Fruit fly (Drosophila melanogaster): ENCODE results near the gene GluRIIA.

GluRIIA gene

DNA sequence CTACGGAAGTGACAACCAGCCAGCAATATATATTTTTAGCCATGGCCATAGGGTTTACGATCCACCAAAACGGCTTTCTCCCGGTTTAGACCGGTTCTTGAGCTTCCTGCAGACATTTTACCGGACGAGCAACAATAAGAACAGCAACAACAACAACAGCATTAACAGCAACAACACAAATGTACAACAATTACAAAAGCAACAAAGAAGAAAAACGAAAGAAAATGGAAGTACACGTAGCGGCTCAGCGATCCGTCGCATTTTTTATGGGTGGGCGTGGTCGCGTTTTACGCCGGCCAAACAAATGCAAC, 8.7 kb upstream of the GluRIIA start:
- TF ChIP-seq CG14711 (tag; optimal IDR thresholded peaks at IDR 0.05) (no peak), Clk (GFP tag; optimal IDR thresholded peaks at IDR 0.05) (no peak), CG7101 (tag; optimal IDR thresholded peaks at IDR 0.05) (no peak), ovo (GFP tag; optimal IDR thresholded peaks at IDR 0.05) (no peak), cic (GFP tag; optimal IDR thresholded peaks at IDR 0.05) (no peak), Mnt (GFP tag; optimal IDR thresholded peaks at IDR 0.05) (no peak), kay (GFP tag; ENCODE audit: borderline replicate concordance) (no peak), Crg-1 (GFP tag; optimal IDR thresholded peaks at IDR 0.05) (no peak), CG7045 (GFP tag; optimal IDR thresholded peaks at IDR 0.05) (no peak), toe (GFP tag; optimal IDR thresholded peaks at IDR 0.05) (no peak), CG12768 (GFP tag; optimal IDR thresholded peaks at IDR 0.05) (no peak), Hr96 (GFP tag; optimal IDR thresholded peaks at IDR 0.05) (no peak), CG11617 (GFP tag; optimal IDR thresholded peaks at IDR 0.05) (no peak), CG5204 (GFP tag; optimal IDR thresholded peaks at IDR 0.05) (no peak), cnc (optimal IDR thresholded peaks at IDR 0.05) (no peak)

DNA sequence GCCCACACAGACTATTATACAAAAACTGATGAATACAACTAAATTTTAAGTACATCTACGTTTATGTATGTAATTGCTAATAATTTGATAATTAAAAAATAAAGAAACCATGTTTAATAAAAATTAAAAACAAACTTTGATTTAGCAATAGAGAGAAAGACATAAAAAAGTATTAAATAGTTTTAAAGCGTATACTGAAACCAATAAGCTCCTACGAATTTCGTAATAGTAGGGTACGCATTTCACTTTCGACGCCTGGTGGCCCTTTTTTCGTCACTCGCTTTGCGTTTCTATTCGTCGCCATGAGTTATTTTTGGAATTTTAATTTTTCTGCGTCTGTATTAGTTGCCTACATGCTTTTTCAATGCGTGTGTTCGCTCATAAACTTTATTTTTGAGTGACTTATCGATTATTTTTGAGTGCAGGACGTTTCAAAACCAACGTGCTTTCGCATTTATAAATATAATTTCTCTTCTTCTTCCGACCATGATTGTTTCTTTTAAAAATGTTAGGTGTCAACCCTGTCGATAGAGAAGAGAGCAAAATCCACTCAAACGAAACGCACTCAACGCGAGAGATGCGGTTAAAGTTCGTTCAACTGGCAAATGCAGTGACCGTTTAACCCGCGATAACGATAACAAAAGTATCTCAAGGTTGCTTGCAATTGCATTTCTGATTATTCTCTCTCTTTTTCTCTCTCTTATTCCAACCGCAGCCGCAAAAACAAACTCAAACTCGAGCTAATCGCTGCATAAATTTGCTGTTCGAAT, 8.2 kb upstream of the GluRIIA start, which contains the start of gene Oscillin:
Gene Oscillin, plus strand, starts transcription at position 569 of the 770 bp plus-strand sequence.
- peak; percentile 31 for TF ChIP-seq CG7101 (tag; optimal IDR thresholded peaks at IDR 0.05)
- TF ChIP-seq CG11617 (GFP tag; optimal IDR thresholded peaks at IDR 0.05), result peak; percentile 43
- TF ChIP-seq CG12768 (GFP tag; optimal IDR thresholded peaks at IDR 0.05), result peak; percentile 36
- TF ChIP-seq ovo (GFP tag; optimal IDR thresholded peaks at IDR 0.05), result no peak
- TF ChIP-seq kay (GFP tag; ENCODE audit: borderline replicate concordance), result peak; percentile 87
- peak; percentile 27 for TF ChIP-seq CG5204 (GFP tag; optimal IDR thresholded peaks at IDR 0.05)
- peak; percentile 65 for TF ChIP-seq bab1 (GFP tag; optimal IDR thresholded peaks at IDR 0.05)
- no peak for TF ChIP-seq Hr96 (GFP tag; optimal IDR thresholded peaks at IDR 0.05)
- TF ChIP-seq Clk (GFP tag; optimal IDR thresholded peaks at IDR 0.05), result no peak
- TF ChIP-seq cnc (optimal IDR thresholded peaks at IDR 0.05), result peak in 1 of 2 experiments; percentile 21
- no peak for TF ChIP-seq CG33017 (tag; optimal IDR thresholded peaks at IDR 0.05)
- TF ChIP-seq CG1620 (GFP tag; optimal IDR thresholded peaks at IDR 0.05), result no peak
- peak; percentile 59 for TF ChIP-seq CG7045 (GFP tag; optimal IDR thresholded peaks at IDR 0.05)
- peak; percentile 93 for TF ChIP-seq CG14711 (tag; optimal IDR thresholded peaks at IDR 0.05)
- TF ChIP-seq pad (GFP tag; optimal IDR thresholded peaks at IDR 0.05), result peak; percentile 31
- TF ChIP-seq cic (GFP tag; optimal IDR thresholded peaks at IDR 0.05), result no peak
- TF ChIP-seq Crg-1 (GFP tag; optimal IDR thresholded peaks at IDR 0.05), result no peak
- TF ChIP-seq tj (GFP tag; optimal IDR thresholded peaks at IDR 0.05), result no peak
- TF ChIP-seq toe (GFP tag; optimal IDR thresholded peaks at IDR 0.05), result no peak
- no peak for TF ChIP-seq Mnt (GFP tag; optimal IDR thresholded peaks at IDR 0.05)

DNA sequence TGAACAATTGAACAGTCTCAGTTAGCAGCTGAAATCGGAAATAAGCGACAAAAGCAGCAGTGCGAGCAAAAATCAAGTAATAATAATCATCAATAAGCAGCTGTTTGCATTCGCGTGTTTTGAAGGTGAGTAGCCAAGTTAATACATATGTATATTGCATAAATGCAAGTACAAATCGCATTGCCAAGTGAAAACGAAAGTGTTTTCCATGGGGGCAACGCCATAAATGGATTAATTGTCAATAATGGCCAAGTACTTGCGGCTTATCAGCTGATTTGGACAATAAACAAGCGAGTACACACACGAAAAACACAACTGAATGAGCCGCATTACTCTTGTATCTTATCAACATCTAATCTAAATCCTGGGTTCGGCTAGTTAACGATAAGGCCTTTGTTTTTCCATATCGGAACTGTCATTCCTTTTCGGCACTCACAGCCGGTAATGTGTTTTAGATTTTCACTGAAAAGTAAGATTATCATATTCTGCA, 7.5 kb upstream of the GluRIIA start:
- TF ChIP-seq bab1 (GFP tag; optimal IDR thresholded peaks at IDR 0.05) (no peak), Mnt (GFP tag; optimal IDR thresholded peaks at IDR 0.05) (peak; percentile 5), kay (GFP tag; ENCODE audit: borderline replicate concordance) (peak; percentile 21), ovo (GFP tag; optimal IDR thresholded peaks at IDR 0.05) (peak; percentile 7), Clk (GFP tag; optimal IDR thresholded peaks at IDR 0.05) (no peak), CG1620 (GFP tag; optimal IDR thresholded peaks at IDR 0.05) (no peak), CG11617 (GFP tag; optimal IDR thresholded peaks at IDR 0.05) (no peak), CG5204 (GFP tag; optimal IDR thresholded peaks at IDR 0.05) (no peak), CG7101 (tag; optimal IDR thresholded peaks at IDR 0.05) (peak; percentile 46), CG12768 (GFP tag; optimal IDR thresholded peaks at IDR 0.05) (peak; percentile 45), CG33017 (tag; optimal IDR thresholded peaks at IDR 0.05) (peak; percentile 34), CG7045 (GFP tag; optimal IDR thresholded peaks at IDR 0.05) (peak; percentile 10), Crg-1 (GFP tag; optimal IDR thresholded peaks at IDR 0.05) (peak; percentile 0), tj (GFP tag; optimal IDR thresholded peaks at IDR 0.05) (peak; percentile 80), toe (GFP tag; optimal IDR thresholded peaks at IDR 0.05) (peak; percentile 40), cic (GFP tag; optimal IDR thresholded peaks at IDR 0.05) (peak; percentile 96), cnc (optimal IDR thresholded peaks at IDR 0.05) (no peak), CG14711 (tag; optimal IDR thresholded peaks at IDR 0.05) (no peak), Hr96 (GFP tag; optimal IDR thresholded peaks at IDR 0.05) (no peak), pad (GFP tag; optimal IDR thresholded peaks at IDR 0.05) (no peak)

DNA sequence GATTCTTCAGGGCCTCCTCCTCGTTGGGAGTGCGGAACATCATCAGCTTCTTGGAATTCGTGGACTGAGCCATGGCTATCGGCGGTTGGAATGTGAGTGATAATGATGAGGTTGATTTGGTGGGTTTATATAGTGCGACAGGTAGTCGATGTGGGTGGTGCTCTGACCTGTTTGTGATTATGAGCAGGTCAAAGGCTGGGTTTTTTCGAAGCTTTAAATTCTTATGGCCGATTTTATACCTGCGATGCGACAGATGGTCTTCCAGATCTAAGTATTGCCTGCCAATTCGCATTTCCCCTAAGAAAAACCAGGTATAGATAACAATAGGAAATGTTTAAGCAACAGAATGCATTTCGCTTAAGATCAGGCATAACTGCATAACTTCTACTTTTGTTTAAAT, 4.1 kb upstream of the GluRIIA start, which contains the start of gene CG14014:
Gene CG14014, minus strand, starts transcription at position 101 of the 400 bp plus-strand sequence.
- no peak for TF ChIP-seq CG33017 (tag; optimal IDR thresholded peaks at IDR 0.05)
- no peak for TF ChIP-seq CG11617 (GFP tag; optimal IDR thresholded peaks at IDR 0.05)
- no peak for TF ChIP-seq Mnt (GFP tag; optimal IDR thresholded peaks at IDR 0.05)
- TF ChIP-seq kay (GFP tag; ENCODE audit: borderline replicate concordance), result no peak
- TF ChIP-seq cnc (optimal IDR thresholded peaks at IDR 0.05), result no peak
- TF ChIP-seq tj (GFP tag; optimal IDR thresholded peaks at IDR 0.05), result no peak
- no peak for TF ChIP-seq CG1620 (GFP tag; optimal IDR thresholded peaks at IDR 0.05)
- TF ChIP-seq toe (GFP tag; optimal IDR thresholded peaks at IDR 0.05), result no peak
- TF ChIP-seq pad (GFP tag; optimal IDR thresholded peaks at IDR 0.05), result no peak
- no peak for TF ChIP-seq bab1 (GFP tag; optimal IDR thresholded peaks at IDR 0.05)
- no peak for TF ChIP-seq Crg-1 (GFP tag; optimal IDR thresholded peaks at IDR 0.05)
- TF ChIP-seq ovo (GFP tag; optimal IDR thresholded peaks at IDR 0.05), result no peak

DNA sequence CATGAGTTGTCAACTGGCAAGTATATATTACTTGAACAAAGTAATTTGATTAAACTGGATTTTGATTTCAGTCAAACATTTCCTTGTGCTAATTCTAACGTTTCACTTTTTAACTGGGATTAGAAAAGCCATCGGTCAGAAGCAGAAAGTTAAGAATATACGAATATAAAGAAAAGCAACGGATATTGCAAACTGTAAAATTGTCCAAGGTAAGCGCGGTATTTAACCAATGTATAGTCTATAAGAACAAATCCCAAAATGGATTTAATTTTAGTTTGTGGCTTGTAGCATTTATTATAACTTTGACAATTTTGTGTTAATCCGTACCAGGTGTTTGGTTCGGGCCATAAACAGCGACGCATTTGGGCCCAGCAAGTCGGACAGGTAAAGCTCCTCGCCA, 3.3 kb upstream of the GluRIIA start, which contains the start of gene CG18269:
Gene CG18269, plus strand, starts transcription at position 301 of the 400 bp plus-strand sequence.
- no peak for TF ChIP-seq CG7045 (GFP tag; optimal IDR thresholded peaks at IDR 0.05)
- TF ChIP-seq CG5204 (GFP tag; optimal IDR thresholded peaks at IDR 0.05), result no peak
- no peak for TF ChIP-seq CG7101 (tag; optimal IDR thresholded peaks at IDR 0.05)
- TF ChIP-seq cic (GFP tag; optimal IDR thresholded peaks at IDR 0.05), result no peak
- TF ChIP-seq kay (GFP tag; ENCODE audit: borderline replicate concordance), result no peak
- TF ChIP-seq bab1 (GFP tag; optimal IDR thresholded peaks at IDR 0.05), result no peak
- TF ChIP-seq toe (GFP tag; optimal IDR thresholded peaks at IDR 0.05), result no peak

Data from whole organism, adult.